Worm (Caenorhabditis elegans) whole organism, early embryonic: ENCODE results near the gene pqn-54.

ENCODE experiments used
- F13C5.2 ChIP-seq: sonication (generic microtip); optimal IDR thresholded peaks from 2 replicates; lab custom pipeline; 2017; ENCODE audit warnings: mild to moderate bottlenecking, missing genetic modification characterization, inconsistent platforms, missing compliant biosample characterization
- aly-1 ChIP-seq: sonication (generic microtip); optimal IDR thresholded peaks from 2 replicates; lab custom pipeline; 2016; ENCODE audit warnings: missing genetic modification characterization, missing compliant biosample characterization
- ama-1 ChIP-seq: fragments of 150-350 bp; optimal IDR thresholded peaks from 2 replicates; lab custom pipeline; 2014
- ets-7 ChIP-seq: sonication (generic microtip); optimal IDR thresholded peaks from 2 replicates; lab custom pipeline; 2016; ENCODE audit warnings: missing genotype, missing genetic modification characterization, missing compliant biosample characterization
- hmbx-1 ChIP-seq: sonication (generic microtip); optimal IDR thresholded peaks from 2 replicates; lab custom pipeline; 2016; ENCODE audit warnings: mild to moderate bottlenecking, missing genetic modification characterization, missing compliant biosample characterization
- hmg-4 ChIP-seq: fragments of 200-800 bp; sonication (Bioruptor generic); optimal IDR thresholded peaks from 2 replicates; lab custom pipeline; 2018; ENCODE audit warnings: mild to moderate bottlenecking, missing genetic modification characterization, missing compliant biosample characterization
- pes-1 ChIP-seq: fragments of 200-800 bp; sonication (Bioruptor generic); IDR thresholded peaks from 2 replicates; pipeline ENCODE4 v1.3.6; 2022; ENCODE audit warnings: missing genetic modification reagents, missing genetic modification characterization, missing compliant biosample characterization
- scrt-1 ChIP-seq: fragments of 200-800 bp; sonication (Bioruptor generic); IDR thresholded peaks from 2 replicates; pipeline ENCODE4 v1.3.6; 2022; ENCODE audit warnings: missing genetic modification characterization, missing compliant biosample characterization
- tbx-11 ChIP-seq: fragments of 200-800 bp; sonication (Bioruptor generic); IDR thresholded peaks from 2 replicates; pipeline ENCODE4 v1.3.6; 2022; ENCODE audit warnings: missing genetic modification characterization, missing compliant biosample characterization
- tra-4 ChIP-seq: sonication (generic microtip); optimal IDR thresholded peaks from 2 replicates; lab custom pipeline; 2017; ENCODE audit warnings: missing genetic modification characterization, missing compliant biosample characterization

DNA sequence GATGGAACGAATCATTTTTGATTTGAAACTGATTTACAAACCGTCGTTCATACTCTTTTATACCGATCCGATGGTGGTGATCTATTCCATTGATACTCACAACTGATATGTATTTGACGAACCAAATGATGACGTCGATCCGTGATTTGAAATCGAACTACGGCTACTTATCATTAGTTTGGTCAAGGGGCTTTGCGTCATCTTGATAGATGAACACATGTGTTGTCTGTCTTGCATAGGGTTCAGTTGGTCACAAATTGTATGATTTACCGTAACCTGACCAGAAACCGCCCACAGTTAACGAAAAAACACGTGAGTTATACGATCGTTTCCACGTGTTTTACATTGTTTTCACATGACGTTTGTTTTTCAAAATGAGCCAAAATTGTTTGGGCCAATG, 14.6 kb upstream of the pqn-54 start, which contains the start of gene cnc-2:
- TF ChIP-seq ama-1 (lab: Kevin White, UChicago) (no peak), ets-7 (tag; lab: Kevin White, UChicago) (no peak), aly-1 (tag; lab: Kevin White, UChicago) (no peak), hmbx-1 (tag; lab: Kevin White, UChicago) (no peak), scrt-1 (no peak), F13C5.2 (no peak), pes-1 (GFP tag; lab: Robert Waterston, UW) (no peak), tra-4 (tag; lab: Kevin White, UChicago) (no peak), hmg-4 (GFP tag; lab: Kevin White, UChicago) (no peak), tbx-11 (GFP tag; lab: Robert Waterston, UW) (no peak)
